Worm (Caenorhabditis elegans) whole organism, L4/young adult: ENCODE measurements around the gene snf-11.

Experiments used
- W03F9.2 ChIP-seq: fragments of 150-350 bp; optimal IDR thresholded peaks from 2 replicates; lab custom pipeline; 2014; ENCODE audit warnings: missing biosample characterization, missing genetic modification characterization
- him-1 ChIP-seq: sonication (generic microtip); optimal IDR thresholded peaks from 2 replicates; lab custom pipeline; 2016; ENCODE audit warnings: missing genotype, missing genetic modification reagents, missing genetic modification characterization, missing compliant biosample characterization

DNA sequence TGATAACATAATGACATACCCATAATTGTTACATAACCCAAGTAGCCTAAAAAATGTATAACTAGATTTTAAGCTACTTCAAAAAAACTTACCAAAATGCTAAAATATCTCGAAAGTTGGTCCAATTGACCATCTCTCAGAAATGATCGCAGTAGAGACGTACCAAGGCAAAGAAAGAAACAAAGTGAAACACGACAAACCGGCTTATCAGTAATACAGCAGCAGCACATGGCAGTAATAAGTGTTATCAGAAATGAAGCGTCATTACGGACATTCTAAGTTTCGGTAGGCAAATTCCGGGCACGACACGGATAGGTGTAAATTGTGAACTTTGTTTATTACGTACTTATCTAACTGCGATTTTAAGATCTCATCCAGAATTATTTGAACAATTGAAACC, 42.8 kb downstream of the snf-11 start, which contains the start of gene cln-3.1:
- TF ChIP-seq W03F9.2, result no peak
- TF ChIP-seq him-1, result no peak
